Worm (Caenorhabditis elegans): ENCODE measurements around the gene mob-1.

DNA sequence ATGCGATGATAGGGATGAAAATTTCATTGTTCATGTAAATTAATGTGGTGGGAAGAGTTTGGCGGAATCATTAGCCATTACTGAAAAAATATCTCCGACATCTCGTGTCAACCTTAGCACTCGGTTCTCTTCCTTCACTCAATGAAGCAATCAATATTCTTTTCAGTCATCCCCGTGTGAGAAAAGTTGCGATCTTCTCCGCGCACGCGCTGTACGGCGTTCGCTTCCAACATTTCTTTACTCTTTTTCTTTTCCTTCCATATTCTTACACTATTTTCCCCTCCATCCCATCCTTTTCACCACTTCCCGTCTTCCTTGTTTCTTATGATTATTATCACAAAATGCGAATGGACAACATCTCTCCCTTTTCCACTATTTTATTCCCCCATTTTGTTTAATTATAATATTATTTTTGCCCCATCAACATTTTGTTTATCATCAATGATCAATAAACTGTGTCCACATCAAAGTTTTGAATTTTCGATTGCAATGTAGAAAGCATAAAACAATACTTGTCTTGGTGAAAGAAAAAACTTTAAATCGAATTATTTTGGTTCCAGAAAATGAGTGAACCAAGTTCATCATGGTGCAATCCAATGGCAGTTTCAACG is at the start of gene mob-1:
- TF ChIP-seq B0261.1 (tag; optimal IDR thresholded peaks at IDR 0.05) (no peak), tbx-9 (tag; optimal IDR thresholded peaks at IDR 0.05; ENCODE audit: borderline replicate concordance) (no peak), unc-62 (GFP tag; optimal IDR thresholded peaks at IDR 0.05) (no peak), Y67H2A.10 (GFP tag; conservative IDR thresholded peaks at IDR 0.05) (no peak), Y79H2A.3 (GFP tag; conservative IDR thresholded peaks at IDR 0.05) (no peak), K12H6.12 (tag; optimal IDR thresholded peaks at IDR 0.05) (no peak), Y56A3A.18 (GFP tag; IDR thresholded peaks at IDR 0.05) (no peak), ama-1 (optimal IDR thresholded peaks at IDR 0.05) (no peak), ama-1 (GFP tag; optimal IDR thresholded peaks at IDR 0.05) (no peak), nfya-1 (tag; optimal IDR thresholded peaks at IDR 0.05; ENCODE audit: borderline replicate concordance, insufficient read depth) (no peak), hlh-12 (tag; optimal IDR thresholded peaks at IDR 0.05) (no peak), sdz-38 (tag; optimal IDR thresholded peaks at IDR 0.05) (no peak), pha-4 (tag; optimal IDR thresholded peaks at IDR 0.05) (no peak), hmg-20 (GFP tag; IDR thresholded peaks at IDR 0.05) (no peak), ztf-6 (GFP tag; IDR thresholded peaks at IDR 0.05) (no peak)
